Worm (Caenorhabditis elegans) whole organism, midembryonic: ENCODE results near the gene Y37E11AL.12.

ENCODE experiments used
- T22C8.4 ChIP-seq: fragments of 200-800 bp; sonication (Bioruptor generic); IDR thresholded peaks from 2 replicates; pipeline ENCODE4 v1.3.6; 2022; ENCODE audit warnings: missing genetic modification characterization, missing compliant biosample characterization
- cog-1 ChIP-seq: sonication (generic microtip); optimal IDR thresholded peaks from 2 replicates; lab custom pipeline; 2016; ENCODE audit warnings: missing genetic modification characterization, missing compliant biosample characterization
- flt-1 ChIP-seq: fragments of 200-800 bp; sonication (Bioruptor generic); IDR thresholded peaks from 2 replicates; pipeline ENCODE4 v1.3.6; 2022; ENCODE audit warnings: missing genetic modification characterization, missing compliant biosample characterization
- klf-2 ChIP-seq: fragments of 200-800 bp; sonication (Bioruptor generic); conservative IDR thresholded peaks from 2 replicates; pipeline ENCODE4 v1.3.6; 2022; ENCODE audit warnings: missing genetic modification reagents, missing genetic modification characterization, missing compliant biosample characterization
- med-1 ChIP-seq: sonication (generic microtip); optimal IDR thresholded peaks from 2 replicates; lab custom pipeline; 2017; ENCODE audit warnings: missing genetic modification characterization, mild to moderate bottlenecking, missing compliant biosample characterization, antibody characterized with exemption, missing genetic modification reagents; ENCODE audit not compliant: insufficient read depth
- ref-1 ChIP-seq: fragments of 200-800 bp; sonication (Bioruptor generic); conservative IDR thresholded peaks from 2 replicates; pipeline ENCODE4 v1.3.6; 2022; ENCODE audit warnings: missing genetic modification reagents, missing genetic modification characterization, missing compliant biosample characterization
- tab-1 ChIP-seq: fragments of 200-800 bp; sonication (Bioruptor generic); IDR thresholded peaks from 2 replicates; pipeline ENCODE4 v1.3.6; 2022; ENCODE audit warnings: missing genetic modification characterization, missing compliant biosample characterization
- ztf-23 ChIP-seq: fragments of 200-800 bp; sonication (Bioruptor generic); IDR thresholded peaks from 2 replicates; pipeline ENCODE4 v1.3.6; 2022; ENCODE audit warnings: missing genetic modification reagents, missing genetic modification characterization, missing compliant biosample characterization
- ztf-29 ChIP-seq: fragments of 200-800 bp; sonication (Bioruptor generic); IDR thresholded peaks from 2 replicates; pipeline ENCODE4 v1.3.6; 2022; ENCODE audit warnings: missing genetic modification reagents, missing genetic modification characterization, missing compliant biosample characterization

The Y37E11AL.12 gene

DNA sequence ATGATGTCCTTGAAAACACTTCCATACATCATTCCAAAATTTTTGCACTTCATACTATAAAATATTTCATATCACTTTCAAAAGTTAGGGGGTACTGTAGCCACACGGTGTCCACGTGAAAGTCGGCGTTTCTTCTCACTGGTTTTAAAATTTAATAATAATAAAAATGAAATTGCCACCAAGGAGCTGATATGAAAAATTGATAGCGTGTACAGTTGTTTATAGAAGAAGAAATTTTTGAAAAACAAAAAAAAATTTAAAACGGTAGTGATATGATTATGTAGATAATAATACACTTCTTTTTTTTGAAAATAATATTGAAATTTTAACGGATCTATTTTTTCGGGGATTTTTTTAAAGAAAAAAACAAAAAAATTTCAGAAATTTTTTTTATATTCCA is 41.8 kb downstream of the Y37E11AL.12 start:
- TF ChIP-seq flt-1 (no peak), cog-1 (no peak), med-1 (GFP tag; lab: Kevin White, UChicago) (no peak), klf-2 (GFP tag; lab: Robert Waterston, UW) (no peak), T22C8.4 (GFP tag; lab: Robert Waterston, UW) (no peak), tab-1 (GFP tag; lab: Robert Waterston, UW) (no peak), ztf-29 (no peak), ztf-23 (GFP tag; lab: Robert Waterston, UW) (no peak), ref-1 (GFP tag; lab: Robert Waterston, UW) (no peak)

DNA sequence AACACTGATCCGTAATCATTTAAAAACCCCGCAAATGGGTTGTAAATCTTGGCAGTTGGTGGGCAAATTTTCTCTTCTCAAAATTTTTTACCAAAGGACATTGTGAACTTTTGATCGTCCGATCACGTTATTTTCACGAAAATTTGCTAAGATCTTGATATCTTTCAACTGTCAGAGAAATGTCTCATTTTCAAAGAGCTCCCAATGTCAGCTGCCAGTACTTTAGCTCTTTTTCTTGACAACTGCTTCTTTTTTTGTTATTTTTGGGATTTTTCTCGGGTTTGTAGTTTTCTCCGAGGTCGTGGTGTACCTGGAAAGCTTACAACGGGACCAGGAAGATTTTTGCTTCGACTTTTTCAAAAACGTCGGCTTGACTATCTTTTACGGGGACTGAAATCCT is 45.9 kb downstream of the Y37E11AL.12 start:
- TF ChIP-seq ref-1 (GFP tag; lab: Robert Waterston, UW) (no peak), tab-1 (GFP tag; lab: Robert Waterston, UW) (no peak), flt-1 (no peak), ztf-29 (no peak), med-1 (GFP tag; lab: Kevin White, UChicago) (no peak), ztf-23 (GFP tag; lab: Robert Waterston, UW) (no peak), T22C8.4 (GFP tag; lab: Robert Waterston, UW) (no peak), klf-2 (GFP tag; lab: Robert Waterston, UW) (no peak), cog-1 (no peak)

DNA sequence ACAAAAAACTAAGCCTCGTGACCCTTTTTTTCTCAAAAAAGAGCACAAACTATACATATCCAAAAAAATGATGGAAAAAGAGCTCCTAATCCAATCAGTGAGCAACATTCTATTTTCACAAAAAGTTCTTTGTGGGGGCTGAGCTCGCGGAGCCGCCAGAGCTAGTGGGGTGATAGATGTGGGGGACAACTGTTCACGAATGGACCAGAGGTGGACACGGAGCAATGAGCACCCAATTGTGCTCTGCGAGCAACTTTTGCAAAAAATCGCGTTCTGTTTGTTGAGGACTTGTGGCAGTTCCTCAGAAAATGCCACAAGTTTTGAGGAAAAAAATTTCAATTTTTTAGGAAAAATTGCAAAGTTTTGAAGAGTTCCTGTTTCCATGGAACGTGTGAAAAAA is 47.0 kb downstream of the Y37E11AL.12 start:
- TF ChIP-seq ztf-29 (no peak), cog-1 (no peak), T22C8.4 (GFP tag; lab: Robert Waterston, UW) (no peak), ref-1 (GFP tag; lab: Robert Waterston, UW) (no peak), ztf-23 (GFP tag; lab: Robert Waterston, UW) (no peak), med-1 (GFP tag; lab: Kevin White, UChicago) (no peak), flt-1 (no peak), klf-2 (GFP tag; lab: Robert Waterston, UW) (no peak)

DNA sequence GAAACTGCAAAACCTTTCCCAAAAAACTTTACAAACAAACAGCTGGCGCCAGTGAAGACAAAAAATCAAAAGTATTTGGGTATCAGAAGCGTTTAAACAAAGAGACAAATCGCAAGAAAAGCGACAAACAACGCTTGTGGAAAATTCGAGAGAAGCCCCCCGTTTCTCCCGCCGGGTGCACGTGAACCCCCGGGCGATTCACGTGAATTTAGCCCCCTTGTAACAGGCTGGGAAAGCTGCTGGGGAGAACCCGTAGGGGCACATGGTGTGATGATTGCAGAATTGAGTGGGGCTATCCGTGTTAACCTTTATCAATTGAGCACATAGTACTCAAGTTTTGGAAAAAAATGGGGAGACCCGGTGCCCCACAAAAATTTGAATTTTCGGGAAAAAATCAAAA is 47.6 kb downstream of the Y37E11AL.12 start:
- TF ChIP-seq ztf-29 (no peak), ztf-23 (GFP tag; lab: Robert Waterston, UW) (no peak), ref-1 (GFP tag; lab: Robert Waterston, UW) (no peak), klf-2 (GFP tag; lab: Robert Waterston, UW) (no peak), flt-1 (no peak), tab-1 (GFP tag; lab: Robert Waterston, UW) (no peak), T22C8.4 (GFP tag; lab: Robert Waterston, UW) (no peak), med-1 (GFP tag; lab: Kevin White, UChicago) (no peak)

DNA sequence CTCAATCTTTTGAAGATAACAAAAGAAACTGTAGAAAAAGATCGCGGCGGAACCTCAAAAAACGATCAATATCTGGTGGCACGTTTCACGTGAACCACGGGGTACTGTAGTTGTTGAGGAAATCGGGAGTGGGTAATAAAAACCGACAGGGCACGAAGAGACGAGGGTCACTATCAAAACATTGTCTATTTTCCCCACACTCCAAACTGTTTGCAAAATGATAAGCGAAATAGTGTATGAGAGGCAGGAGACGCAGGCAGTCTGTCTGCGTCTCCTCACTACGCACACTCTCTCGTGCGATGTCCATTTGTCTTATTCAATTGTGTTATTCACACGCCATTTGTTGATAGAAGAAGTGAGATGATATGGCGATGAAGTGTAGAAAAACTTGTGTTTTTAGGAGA is 48.4 kb downstream of the Y37E11AL.12 start:
- no peak for TF ChIP-seq cog-1
- TF ChIP-seq T22C8.4 (GFP tag; lab: Robert Waterston, UW): no peak
- no peak for TF ChIP-seq med-1 (GFP tag; lab: Kevin White, UChicago)

DNA sequence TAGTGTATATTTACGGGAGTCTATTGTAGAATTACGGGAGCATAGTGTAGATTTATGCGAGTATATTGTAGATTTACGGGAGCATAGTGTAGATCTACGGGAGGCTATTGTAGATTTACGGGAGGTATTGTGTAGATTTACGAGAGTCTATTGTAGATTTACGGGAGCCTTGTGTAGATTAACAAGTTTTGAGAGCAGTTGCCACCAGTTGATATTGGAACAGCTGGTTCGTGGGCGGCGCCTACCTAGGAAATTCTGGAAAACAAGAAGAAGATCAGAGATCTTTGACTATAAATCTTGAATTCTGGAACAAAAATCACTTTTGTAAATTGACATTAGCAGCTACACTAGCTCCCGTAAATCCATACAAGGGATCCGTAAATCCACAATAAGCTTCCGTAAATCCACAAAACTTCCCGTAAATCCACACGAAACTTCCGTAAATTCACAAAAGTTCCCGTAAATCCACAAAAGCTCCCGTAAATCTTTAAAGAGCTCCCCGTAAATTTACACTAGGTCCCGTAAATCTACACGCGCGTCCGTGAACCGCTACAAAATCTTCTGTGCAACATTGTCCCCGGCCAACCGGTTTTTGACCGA is 48.9 kb downstream of the Y37E11AL.12 start:
- TF ChIP-seq ztf-23 (GFP tag; lab: Robert Waterston, UW) (no peak), cog-1 (no peak), ref-1 (GFP tag; lab: Robert Waterston, UW) (no peak), klf-2 (GFP tag; lab: Robert Waterston, UW) (no peak), ztf-29 (no peak), med-1 (GFP tag; lab: Kevin White, UChicago) (no peak), T22C8.4 (GFP tag; lab: Robert Waterston, UW) (no peak), tab-1 (GFP tag; lab: Robert Waterston, UW) (no peak), flt-1 (no peak)

DNA sequence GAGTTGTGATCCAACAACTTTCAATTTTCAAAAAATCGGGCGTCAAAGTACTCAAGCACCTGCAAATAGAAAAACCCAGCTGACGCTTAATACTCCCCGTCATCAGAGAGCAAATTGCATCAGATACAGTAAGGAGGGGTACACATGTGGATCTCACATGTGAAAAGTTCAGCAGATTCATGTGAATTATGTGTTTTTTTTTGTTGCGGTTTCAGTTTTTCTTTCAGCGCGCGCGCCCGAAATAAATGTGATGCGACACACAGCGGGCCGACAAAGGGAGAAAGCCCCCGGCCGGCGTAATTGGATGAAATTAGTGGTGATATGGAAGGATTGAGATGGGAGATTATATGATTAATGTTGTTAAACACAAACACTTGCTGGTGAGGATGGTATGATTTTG is 49.6 kb downstream of the Y37E11AL.12 start:
- no peak for TF ChIP-seq flt-1
- no peak for TF ChIP-seq tab-1 (GFP tag; lab: Robert Waterston, UW)
- no peak for TF ChIP-seq ztf-29
- TF ChIP-seq med-1 (GFP tag; lab: Kevin White, UChicago): no peak
- TF ChIP-seq T22C8.4 (GFP tag; lab: Robert Waterston, UW): no peak
- TF ChIP-seq ref-1 (GFP tag; lab: Robert Waterston, UW): no peak
